Fruit fly (Drosophila melanogaster): ENCODE measurements around the gene Abl.
A peak's percentile ranks its signal among the peaks of the same experiment; 100 is the strongest.

DNA sequence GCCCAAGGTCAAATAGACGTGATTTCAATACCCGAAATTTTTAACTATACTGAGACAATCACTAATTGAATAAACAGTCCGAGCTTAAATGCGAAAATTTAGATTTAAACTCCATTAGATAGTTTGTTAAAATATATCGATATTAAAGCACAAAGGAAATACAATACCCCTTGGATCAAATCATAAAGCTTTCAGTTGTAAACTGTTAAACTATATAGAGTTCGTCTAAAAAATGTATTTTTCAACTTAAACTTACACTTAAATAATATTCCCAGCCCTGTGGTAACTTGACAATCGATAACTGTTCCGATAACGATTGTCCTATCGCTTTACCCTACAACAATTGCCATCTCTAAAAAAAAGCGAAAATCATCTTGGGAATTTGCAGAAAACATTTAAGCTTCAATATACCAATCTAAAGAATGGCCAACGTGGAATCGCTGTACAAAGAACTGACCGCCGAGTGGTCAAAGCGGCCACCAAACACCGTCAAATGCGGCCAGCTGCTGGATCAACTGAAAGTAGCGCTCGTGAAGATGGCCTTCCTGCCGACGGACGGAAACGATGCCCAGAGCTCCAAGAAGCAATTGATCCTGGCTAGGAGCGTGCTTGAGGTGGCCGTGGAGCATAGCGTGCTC lies 64.9 kb downstream of the Abl start, which contains the start of gene Rpn12:
- TF ChIP-seq Mnt (GFP tag; optimal IDR thresholded peaks at IDR 0.05) (no peak), CG7101 (tag; optimal IDR thresholded peaks at IDR 0.05) (peak; percentile 62), tj (GFP tag; optimal IDR thresholded peaks at IDR 0.05) (peak; percentile 33), CG5204 (GFP tag; optimal IDR thresholded peaks at IDR 0.05) (no peak), cnc (optimal IDR thresholded peaks at IDR 0.05) (peak in 1 of 2 experiments; percentile 35), kay (GFP tag; ENCODE audit: borderline replicate concordance) (no peak), toe (GFP tag; optimal IDR thresholded peaks at IDR 0.05) (no peak), CG7045 (GFP tag; optimal IDR thresholded peaks at IDR 0.05) (peak; percentile 41), CG12768 (GFP tag; optimal IDR thresholded peaks at IDR 0.05) (peak; percentile 2), cic (GFP tag; optimal IDR thresholded peaks at IDR 0.05) (no peak), Hr96 (GFP tag; optimal IDR thresholded peaks at IDR 0.05) (no peak), CG1620 (GFP tag; optimal IDR thresholded peaks at IDR 0.05) (no peak)
